Worm (Caenorhabditis elegans) whole organism, L2 larva: ENCODE results near the gene F19B6.1.

Experiments
- C34F6.9 ChIP-seq: fragments of 150-350 bp; optimal IDR thresholded peaks from 2 replicates; lab custom pipeline; 2014; ENCODE audit warnings: missing biosample characterization, missing genetic modification characterization
- F13H6.1 ChIP-seq: sonication (generic microtip); optimal IDR thresholded peaks from 2 replicates; lab custom pipeline; 2016; ENCODE audit warnings: missing genetic modification characterization, missing compliant biosample characterization
- R02D3.7 ChIP-seq: fragments of 150-350 bp; optimal IDR thresholded peaks from 2 replicates; lab custom pipeline; 2014; ENCODE audit warnings: missing biosample characterization, missing genetic modification characterization
- Y55F3AM.14 ChIP-seq: fragments of 200-800 bp; sonication (Bioruptor generic); optimal IDR thresholded peaks from 2 replicates; lab custom pipeline; 2018; ENCODE audit warnings: mild to moderate bottlenecking, missing genetic modification characterization, missing compliant biosample characterization
- alr-1 ChIP-seq: fragments of 150-350 bp; optimal IDR thresholded peaks from 2 replicates; lab custom pipeline; 2014; ENCODE audit warnings: missing biosample characterization, missing genetic modification characterization
- ceh-16 ChIP-seq: fragments of 150-350 bp; optimal IDR thresholded peaks from 2 replicates; lab custom pipeline; 2014; ENCODE audit warnings: missing biosample characterization, missing genetic modification characterization
- crh-2 ChIP-seq: sonication (generic microtip); optimal IDR thresholded peaks from 2 replicates; lab custom pipeline; 2017; ENCODE audit warnings: missing biosample characterization, missing genetic modification characterization
- elt-3 ChIP-seq: sonication (generic microtip); optimal IDR thresholded peaks from 2 replicates; lab custom pipeline; 2017; ENCODE audit warnings: missing biosample characterization, missing genetic modification characterization
- lin-11 ChIP-seq: fragments of 150-350 bp; sonication (generic microtip); optimal IDR thresholded peaks from 2 replicates; lab custom pipeline; 2014; ENCODE audit warnings: missing biosample characterization, missing genetic modification characterization, inconsistent platforms, mixed read lengths
- lin-13 ChIP-seq: fragments of 150-350 bp; optimal IDR thresholded peaks from 2 replicates; lab custom pipeline; 2014; ENCODE audit warnings: missing biosample characterization, missing genetic modification reagents, missing genetic modification characterization
- lsy-2 ChIP-seq, 2 experiments: fragments of 150-350 bp in 1 of 2; sonication (generic microtip) in 1 of 2; optimal IDR thresholded peaks; 2 replicates each; lab custom pipeline; 2014 to 2017; ENCODE audit warnings: missing biosample characterization in 2 of 2, missing genetic modification characterization in 2 of 2
- mdl-1 ChIP-seq, 2 experiments: fragments of 150-350 bp in 1 of 2; sonication (generic microtip) in 1 of 2; optimal IDR thresholded peaks; 2 replicates each; lab custom pipeline; 2017; ENCODE audit warnings: missing biosample characterization in 2 of 2, missing genetic modification characterization in 2 of 2
- nhr-10 ChIP-seq: sonication (generic microtip); optimal IDR thresholded peaks from 2 replicates; lab custom pipeline; 2017; ENCODE audit warnings: missing biosample characterization, missing genetic modification characterization
- nhr-12 ChIP-seq: fragments of 150-350 bp; optimal IDR thresholded peaks from 2 replicates; lab custom pipeline; 2014; ENCODE audit warnings: missing biosample characterization, missing genetic modification characterization
- nhr-129 ChIP-seq: fragments of 150-350 bp; optimal IDR thresholded peaks from 2 replicates; lab custom pipeline; 2014; ENCODE audit warnings: missing biosample characterization, missing genetic modification characterization
- nhr-21 ChIP-seq: fragments of 150-350 bp; optimal IDR thresholded peaks from 2 replicates; lab custom pipeline; 2014; ENCODE audit warnings: missing biosample characterization, missing genetic modification characterization
- nhr-23 ChIP-seq: fragments of 150-350 bp; optimal IDR thresholded peaks from 2 replicates; lab custom pipeline; 2014; ENCODE audit warnings: missing biosample characterization, missing genetic modification reagents, missing genetic modification characterization
- nhr-237 ChIP-seq: fragments of 150-350 bp; optimal IDR thresholded peaks from 2 replicates; lab custom pipeline; 2014; ENCODE audit warnings: missing biosample characterization, missing genetic modification characterization
- nhr-25 ChIP-seq: fragments of 150-350 bp; sonication (generic microtip); optimal IDR thresholded peaks from 3 replicates; lab custom pipeline; 2014; ENCODE audit warnings: missing biosample characterization, missing genetic modification characterization
- nhr-6 ChIP-seq: fragments of 150-350 bp; optimal IDR thresholded peaks from 2 replicates; lab custom pipeline; 2014; ENCODE audit warnings: missing biosample characterization, missing genetic modification characterization
- nhr-77 ChIP-seq: fragments of 150-350 bp; optimal IDR thresholded peaks from 2 replicates; lab custom pipeline; 2014; ENCODE audit warnings: missing biosample characterization, missing genetic modification characterization
- peb-1 ChIP-seq: fragments of 150-350 bp; optimal IDR thresholded peaks from 2 replicates; lab custom pipeline; 2014; ENCODE audit warnings: missing biosample characterization, missing genetic modification characterization
- sem-4 ChIP-seq: fragments of 150-350 bp; optimal IDR thresholded peaks from 2 replicates; lab custom pipeline; 2014; ENCODE audit warnings: missing biosample characterization, missing genetic modification reagents, missing genetic modification characterization
- skn-1 ChIP-seq: sonication (generic microtip); optimal IDR thresholded peaks from 2 replicates; lab custom pipeline; 2017; ENCODE audit warnings: missing biosample characterization, missing genetic modification characterization
- sma-9 ChIP-seq, 2 experiments: fragments of 150-350 bp in 1 of 2; sonication (generic microtip) in 1 of 2; optimal IDR thresholded peaks; 2 replicates each; lab custom pipeline; 2014 to 2016; ENCODE audit warnings: missing genetic modification characterization in 2 of 2, mild to moderate bottlenecking in 1 of 2, missing biosample characterization in 1 of 2, missing compliant biosample characterization in 1 of 2, missing genetic modification reagents in 1 of 2, moderate library complexity in 1 of 2
- snpc-4 ChIP-seq: fragments of 150-350 bp; optimal IDR thresholded peaks from 2 replicates; lab custom pipeline; 2014; ENCODE audit warnings: missing biosample characterization, missing genetic modification characterization
- unc-55 ChIP-seq: fragments of 150-350 bp; sonication (generic microtip); optimal IDR thresholded peaks from 3 replicates; lab custom pipeline; 2014; ENCODE audit warnings: missing biosample characterization, missing genetic modification reagents, missing genetic modification characterization
- unc-62 ChIP-seq: fragments of 150-350 bp; optimal IDR thresholded peaks from 2 replicates; lab custom pipeline; 2014; ENCODE audit warnings: missing biosample characterization, missing genetic modification reagents, missing genetic modification characterization
- zag-1 ChIP-seq: fragments of 150-350 bp; optimal IDR thresholded peaks from 2 replicates; lab custom pipeline; 2014; ENCODE audit warnings: missing biosample characterization, missing genetic modification characterization
- ztf-4 ChIP-seq: fragments of 150-350 bp; optimal IDR thresholded peaks from 2 replicates; lab custom pipeline; 2014; ENCODE audit warnings: missing biosample characterization, missing genetic modification characterization

Gene F19B6.1

ce11 chrIV:12366571-12366970, 30.7 kb upstream of the F19B6.1 start:
- TF ChIP-seq zag-1 (tag; lab: Kevin White, UChicago) (no peak), nhr-25 (peak; percentile 25), elt-3 (tag; lab: Kevin White, UChicago) (no peak)
- TF ChIP-seq, all 48 proteins: peak for 1

ce11 chrIV:12364964-12365363, 29.1 kb upstream of the F19B6.1 start:
- TF ChIP-seq skn-1 (no peak), Y55F3AM.14 (GFP tag; lab: Kevin White, UChicago) (peak; percentile 24), C34F6.9 (tag; lab: Kevin White, UChicago) (peak; percentile 21), unc-55 (peak; percentile 37), snpc-4 (tag; lab: Kevin White, UChicago) (no peak), alr-1 (tag; lab: Kevin White, UChicago) (no peak), F13H6.1 (tag; lab: Kevin White, UChicago) (peak; percentile 25), lsy-2 (tag; optimal IDR thresholded peaks at IDR 0.05; lab: Kevin White, UChicago) (peak in 1 of 2 experiments; percentile 27), peb-1 (tag; lab: Kevin White, UChicago) (no peak), sma-9 (GFP tag; optimal IDR thresholded peaks at IDR 0.05; lab: Kevin White, UChicago) (peak; percentile 2), sma-9 (tag; optimal IDR thresholded peaks at IDR 0.05; lab: Kevin White, UChicago) (no peak), ceh-16 (no peak)

- TF ChIP-seq lsy-2 (tag; optimal IDR thresholded peaks at IDR 0.05; lab: Kevin White, UChicago) (peak in 1 of 2 experiments; percentile 88), mdl-1 (tag; optimal IDR thresholded peaks at IDR 0.05; lab: Kevin White, UChicago) (no peak), nhr-21 (tag; lab: Kevin White, UChicago) (no peak), nhr-12 (tag; lab: Kevin White, UChicago) (no peak), ztf-4 (tag; lab: Kevin White, UChicago) (no peak), nhr-237 (tag; lab: Kevin White, UChicago) (no peak), nhr-129 (tag; lab: Kevin White, UChicago) (peak; percentile 32)
These were observed 25.7 kb upstream of the F19B6.1 start, which contains the start of the genes ccr-4 and ZC518.8 for ce11 chrIV:12361392-12362092. TSS of gene ccr-4 (plus strand) at chrIV:12361542. TSS of gene ZC518.8 (minus strand) at chrIV:12361908.

ce11 chrIV:12360742-12361195, 24.9 kb upstream of the F19B6.1 start, which contains the start of gene sec-24.2:
TSS of gene sec-24.2 (minus strand) at chrIV:12360792.
- TF ChIP-seq nhr-77 (tag; lab: Kevin White, UChicago) = no peak
- no peak for TF ChIP-seq lin-13
- TF ChIP-seq C34F6.9 (tag; lab: Kevin White, UChicago) = peak; percentile 0

ce11 chrIV:12359979-12360378, 24.1 kb upstream of the F19B6.1 start:
- TF ChIP-seq nhr-21 (tag; lab: Kevin White, UChicago) (no peak), alr-1 (tag; lab: Kevin White, UChicago) (no peak), crh-2 (tag; lab: Kevin White, UChicago) (no peak), ceh-16 (no peak), unc-62 (GFP tag; lab: Kevin White, UChicago) (no peak), nhr-23 (tag; lab: Kevin White, UChicago) (no peak), nhr-77 (tag; lab: Kevin White, UChicago) (no peak), lin-11 (tag; lab: Kevin White, UChicago) (no peak), snpc-4 (tag; lab: Kevin White, UChicago) (no peak), nhr-12 (tag; lab: Kevin White, UChicago) (no peak), nhr-237 (tag; lab: Kevin White, UChicago) (no peak), nhr-129 (tag; lab: Kevin White, UChicago) (no peak), skn-1 (no peak), R02D3.7 (tag; lab: Kevin White, UChicago) (no peak), F13H6.1 (tag; lab: Kevin White, UChicago) (no peak), sem-4 (tag; lab: Kevin White, UChicago) (no peak), nhr-10 (tag; lab: Kevin White, UChicago) (no peak), C34F6.9 (tag; lab: Kevin White, UChicago) (no peak), nhr-6 (tag; lab: Kevin White, UChicago) (no peak)
- TF ChIP-seq, all 48 proteins: peak for 0
